Worm (Caenorhabditis elegans) whole organism, L3 larva: ENCODE results near the gene C33A12.3.
A peak's percentile ranks its signal among the peaks of the same experiment; 100 is the strongest.

Experiments used
- R02D3.7 ChIP-seq: fragments of 150-350 bp; optimal IDR thresholded peaks from 2 replicates; lab custom pipeline; 2014; ENCODE audit warnings: missing biosample characterization, missing genetic modification characterization
- ZK546.5 ChIP-seq: sonication (generic microtip); optimal IDR thresholded peaks from 2 replicates; lab custom pipeline; 2017; ENCODE audit warnings: missing biosample characterization, missing genetic modification characterization
- aly-2 ChIP-seq: fragments of 150-350 bp; optimal IDR thresholded peaks from 2 replicates; lab custom pipeline; 2014; ENCODE audit warnings: missing biosample characterization, missing genetic modification characterization
- ama-1 ChIP-seq: fragments of 150-350 bp; optimal IDR thresholded peaks from 2 replicates; lab custom pipeline; 2018
- ceh-16 ChIP-seq: sonication (generic microtip); optimal IDR thresholded peaks from 2 replicates; lab custom pipeline; 2017; ENCODE audit warnings: missing biosample characterization, missing genetic modification characterization
- ceh-28 ChIP-seq: fragments of 150-350 bp; optimal IDR thresholded peaks from 2 replicates; lab custom pipeline; 2014; ENCODE audit warnings: missing biosample characterization, missing genetic modification reagents, missing genetic modification characterization
- ceh-82 ChIP-seq: fragments of 150-350 bp; optimal IDR thresholded peaks from 2 replicates; lab custom pipeline; 2014; ENCODE audit warnings: missing biosample characterization, missing genetic modification characterization
- ceh-9 ChIP-seq: sonication (generic microtip); optimal IDR thresholded peaks from 2 replicates; lab custom pipeline; 2018; ENCODE audit warnings: missing biosample characterization, missing genetic modification characterization
- daf-12 ChIP-seq: fragments of 150-350 bp; optimal IDR thresholded peaks from 2 replicates; lab custom pipeline; 2014; ENCODE audit warnings: missing biosample characterization, missing genetic modification reagents, missing genetic modification characterization
- egl-27 ChIP-seq: sonication (generic microtip); optimal IDR thresholded peaks from 4 replicates; lab custom pipeline; 2017; ENCODE audit warnings: missing biosample characterization, missing genetic modification reagents, missing genetic modification characterization
- egl-5 ChIP-seq: fragments of 150-350 bp; optimal IDR thresholded peaks from 2 replicates; lab custom pipeline; 2017; ENCODE audit warnings: missing biosample characterization, missing genetic modification reagents, missing genetic modification characterization, inconsistent platforms
- elt-1 ChIP-seq: fragments of 150-350 bp; optimal IDR thresholded peaks from 2 replicates; lab custom pipeline; 2014; ENCODE audit warnings: missing biosample characterization, missing genetic modification characterization
- elt-2 ChIP-seq: sonication (generic microtip); optimal IDR thresholded peaks from 2 replicates; lab custom pipeline; 2016; ENCODE audit warnings: missing genetic modification reagents, mild to moderate bottlenecking, missing genetic modification characterization, missing compliant biosample characterization
- elt-3 ChIP-seq, 3 experiments: fragments of 150-350 bp in 1 of 3; sonication (generic microtip) in 2 of 3; optimal IDR thresholded peaks; 2 replicates in 2 of 3; 4 replicates in 1 of 3; lab custom pipeline; 2014 to 2017; ENCODE audit warnings: missing biosample characterization in 3 of 3, missing genetic modification characterization in 3 of 3
- fkh-10 ChIP-seq: sonication (generic microtip); optimal IDR thresholded peaks from 2 replicates; lab custom pipeline; 2017; ENCODE audit warnings: missing biosample characterization, missing genetic modification reagents, missing genetic modification characterization
- fkh-2 ChIP-seq: fragments of 150-350 bp; optimal IDR thresholded peaks from 2 replicates; lab custom pipeline; 2014; ENCODE audit warnings: missing biosample characterization, missing genetic modification reagents, missing genetic modification characterization
- fos-1 ChIP-seq: fragments of 150-350 bp; optimal IDR thresholded peaks from 2 replicates; lab custom pipeline; 2014; ENCODE audit warnings: missing biosample characterization, missing genetic modification characterization
- hmg-11 ChIP-seq: sonication (generic microtip); optimal IDR thresholded peaks from 2 replicates; lab custom pipeline; 2016; ENCODE audit warnings: missing genetic modification characterization, missing compliant biosample characterization
- jun-1 ChIP-seq: fragments of 150-350 bp; optimal IDR thresholded peaks from 2 replicates; lab custom pipeline; 2014; ENCODE audit warnings: missing biosample characterization, missing genetic modification reagents, missing genetic modification characterization
- lin-15B ChIP-seq: fragments of 150-350 bp; optimal IDR thresholded peaks from 2 replicates; lab custom pipeline; 2014; ENCODE audit warnings: missing biosample characterization, missing genetic modification characterization
- lin-39 ChIP-seq: fragments of 150-350 bp; optimal IDR thresholded peaks from 2 replicates; lab custom pipeline; 2018; ENCODE audit warnings: missing biosample characterization, missing genetic modification reagents, missing genetic modification characterization
- lsy-12 ChIP-seq: sonication (generic microtip); optimal IDR thresholded peaks from 2 replicates; lab custom pipeline; 2016; ENCODE audit warnings: mild to moderate bottlenecking, missing genetic modification characterization, missing compliant biosample characterization
- mdl-1 ChIP-seq: fragments of 150-350 bp; optimal IDR thresholded peaks from 2 replicates; lab custom pipeline; 2014; ENCODE audit warnings: missing biosample characterization, missing genetic modification characterization
- mml-1 ChIP-seq: fragments of 150-350 bp; sonication (generic microtip); optimal IDR thresholded peaks from 3 replicates; lab custom pipeline; 2014; ENCODE audit warnings: missing biosample characterization, missing genetic modification characterization
- nfya-1 ChIP-seq: sonication (generic microtip); optimal IDR thresholded peaks from 2 replicates; lab custom pipeline; 2017; ENCODE audit warnings: missing genetic modification characterization, mild to moderate bottlenecking, missing compliant biosample characterization, antibody characterized with exemption, moderate library complexity; ENCODE audit not compliant: insufficient read depth
- nhr-11 ChIP-seq: fragments of 150-350 bp; optimal IDR thresholded peaks from 2 replicates; lab custom pipeline; 2014; ENCODE audit warnings: missing biosample characterization, missing genetic modification characterization
- nhr-12 ChIP-seq: fragments of 150-350 bp; optimal IDR thresholded peaks from 2 replicates; lab custom pipeline; 2014; ENCODE audit warnings: missing biosample characterization, missing genetic modification characterization
- nhr-23 ChIP-seq: fragments of 150-350 bp; optimal IDR thresholded peaks from 2 replicates; lab custom pipeline; 2014; ENCODE audit warnings: missing biosample characterization, missing genetic modification reagents, missing genetic modification characterization
- nhr-237 ChIP-seq: fragments of 150-350 bp; optimal IDR thresholded peaks from 2 replicates; lab custom pipeline; 2014; ENCODE audit warnings: missing biosample characterization, missing genetic modification characterization
- nhr-28 ChIP-seq: fragments of 150-350 bp; optimal IDR thresholded peaks from 2 replicates; lab custom pipeline; 2014; ENCODE audit warnings: missing biosample characterization, missing genetic modification characterization
- nhr-43 ChIP-seq: sonication (generic microtip); optimal IDR thresholded peaks from 2 replicates; lab custom pipeline; 2016; ENCODE audit warnings: mild to moderate bottlenecking, missing genetic modification characterization, missing compliant biosample characterization; ENCODE audit not compliant: poor library complexity, severe bottlenecking
- nhr-67 ChIP-seq: fragments of 150-350 bp; optimal IDR thresholded peaks from 2 replicates; lab custom pipeline; 2014; ENCODE audit warnings: missing biosample characterization, missing genetic modification characterization
- nhr-76 ChIP-seq: fragments of 150-350 bp; sonication (generic microtip); optimal IDR thresholded peaks from 5 replicates; lab custom pipeline; 2014; ENCODE audit warnings: missing biosample characterization, missing genetic modification characterization
- nhr-77 ChIP-seq: fragments of 150-350 bp; optimal IDR thresholded peaks from 2 replicates; lab custom pipeline; 2014; ENCODE audit warnings: missing biosample characterization, missing genetic modification characterization
- pha-4 ChIP-seq: fragments of 150-350 bp; optimal IDR thresholded peaks from 2 replicates; lab custom pipeline; 2014; ENCODE audit warnings: missing biosample characterization, missing genetic modification reagents, missing genetic modification characterization
- pqm-1 ChIP-seq: fragments of 150-350 bp; optimal IDR thresholded peaks from 2 replicates; lab custom pipeline; 2017; ENCODE audit warnings: missing biosample characterization, missing genetic modification characterization, inconsistent platforms
- sea-2 ChIP-seq: fragments of 150-350 bp; sonication (generic microtip); optimal IDR thresholded peaks from 4 replicates; lab custom pipeline; 2014; ENCODE audit warnings: missing biosample characterization, missing genetic modification reagents, missing genetic modification characterization
- skn-1 ChIP-seq: fragments of 150-350 bp; optimal IDR thresholded peaks from 2 replicates; lab custom pipeline; 2014; ENCODE audit warnings: missing biosample characterization, missing genetic modification characterization
- snpc-4 ChIP-seq: fragments of 150-350 bp; optimal IDR thresholded peaks from 2 replicates; lab custom pipeline; 2014; ENCODE audit warnings: missing biosample characterization, missing genetic modification characterization
- tbx-2 ChIP-seq: sonication (generic microtip); optimal IDR thresholded peaks from 2 replicates; lab custom pipeline; 2016; ENCODE audit warnings: mild to moderate bottlenecking, missing genetic modification characterization, missing compliant biosample characterization
- unc-39 ChIP-seq: sonication (generic microtip); optimal IDR thresholded peaks from 4 replicates; lab custom pipeline; 2017; ENCODE audit warnings: missing biosample characterization, missing genetic modification characterization
- unc-62 ChIP-seq: fragments of 150-350 bp; sonication (generic microtip); optimal IDR thresholded peaks from 4 replicates; lab custom pipeline; 2014; ENCODE audit warnings: missing biosample characterization, missing genetic modification reagents, missing genetic modification characterization
- zag-1 ChIP-seq: fragments of 150-350 bp; optimal IDR thresholded peaks from 2 replicates; lab custom pipeline; 2014; ENCODE audit warnings: missing biosample characterization, missing genetic modification characterization
- ztf-4 ChIP-seq: fragments of 150-350 bp; optimal IDR thresholded peaks from 2 replicates; lab custom pipeline; 2014; ENCODE audit warnings: missing biosample characterization, missing genetic modification characterization

C33A12.3 gene

DNA sequence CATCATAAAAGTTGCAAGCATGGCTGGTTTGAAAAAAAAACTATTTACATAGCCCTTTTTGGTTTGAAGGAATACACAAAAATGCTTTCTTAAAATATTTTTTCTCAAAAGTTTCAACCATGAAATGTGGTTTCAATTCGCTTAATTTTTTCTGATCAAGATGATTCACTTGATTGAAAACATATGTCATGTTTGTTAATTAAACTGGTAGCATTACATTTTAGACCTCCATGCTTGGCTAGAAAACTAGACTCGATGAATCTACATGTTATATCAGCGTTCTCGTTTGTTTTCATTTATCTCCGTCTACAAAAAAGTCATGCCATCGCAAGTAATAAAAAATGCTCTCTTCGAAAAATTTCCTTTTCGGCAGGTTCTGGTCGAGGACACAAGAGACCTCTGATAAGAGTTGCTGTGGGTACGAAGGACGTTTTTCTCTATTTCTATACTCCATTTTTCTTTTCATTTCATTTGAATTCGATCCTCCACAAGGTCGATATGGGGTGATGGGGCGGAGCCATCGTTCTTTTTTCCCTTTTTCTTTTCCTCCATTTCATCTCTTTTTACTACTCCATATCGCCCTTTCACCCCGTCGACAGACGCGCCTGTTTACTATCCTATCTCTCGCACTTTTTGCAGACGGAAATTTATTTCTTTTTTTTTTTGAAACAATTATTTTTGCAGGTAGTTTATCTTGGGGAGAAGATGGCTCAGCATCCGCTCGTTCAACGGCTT lies 13.0 kb upstream of the C33A12.3 start, which contains the start of gene elo-1:
Gene elo-1 (plus strand): TSS at position 685 of the 735 bp plus-strand sequence.
- TF ChIP-seq jun-1 (peak; percentile 53), nhr-237 (tag; lab: Kevin White, UChicago) (no peak), tbx-2 (tag; lab: Kevin White, UChicago) (no peak), pha-4 (peak; percentile 27), elt-1 (tag; lab: Kevin White, UChicago) (no peak), unc-39 (tag; lab: Kevin White, UChicago) (no peak), nhr-28 (tag; lab: Kevin White, UChicago) (no peak), daf-12 (tag; lab: Kevin White, UChicago) (no peak), ceh-16 (tag; lab: Kevin White, UChicago) (no peak), nfya-1 (tag; lab: Kevin White, UChicago) (peak; percentile 29), skn-1 (tag; lab: Kevin White, UChicago) (no peak), zag-1 (no peak), elt-3 (tag; optimal IDR thresholded peaks at IDR 0.05; lab: Kevin White, UChicago) (no peak), nhr-43 (tag; lab: Kevin White, UChicago) (no peak), nhr-76 (tag; lab: Kevin White, UChicago) (no peak), unc-62 (GFP tag; lab: Kevin White, UChicago) (no peak), lsy-12 (tag; lab: Kevin White, UChicago) (no peak), ztf-4 (tag; lab: Kevin White, UChicago) (no peak), fos-1 (peak; percentile 19), ceh-9 (tag; lab: Kevin White, UChicago) (no peak), ceh-28 (tag; lab: Kevin White, UChicago) (no peak), sea-2 (no peak), mml-1 (tag; lab: Kevin White, UChicago) (no peak), snpc-4 (tag; lab: Kevin White, UChicago) (no peak), egl-27 (tag; lab: Kevin White, UChicago) (peak; percentile 30), fkh-2 (tag; lab: Kevin White, UChicago) (no peak), R02D3.7 (tag; lab: Kevin White, UChicago) (no peak), mdl-1 (tag; lab: Kevin White, UChicago) (no peak), pqm-1 (tag; lab: Kevin White, UChicago) (peak; percentile 82), nhr-77 (tag; lab: Kevin White, UChicago) (no peak), nhr-67 (tag; lab: Kevin White, UChicago) (no peak), ama-1 (no peak), elt-2 (peak; percentile 95), aly-2 (no peak), fkh-10 (GFP tag; lab: Kevin White, UChicago) (no peak), nhr-12 (no peak)

DNA sequence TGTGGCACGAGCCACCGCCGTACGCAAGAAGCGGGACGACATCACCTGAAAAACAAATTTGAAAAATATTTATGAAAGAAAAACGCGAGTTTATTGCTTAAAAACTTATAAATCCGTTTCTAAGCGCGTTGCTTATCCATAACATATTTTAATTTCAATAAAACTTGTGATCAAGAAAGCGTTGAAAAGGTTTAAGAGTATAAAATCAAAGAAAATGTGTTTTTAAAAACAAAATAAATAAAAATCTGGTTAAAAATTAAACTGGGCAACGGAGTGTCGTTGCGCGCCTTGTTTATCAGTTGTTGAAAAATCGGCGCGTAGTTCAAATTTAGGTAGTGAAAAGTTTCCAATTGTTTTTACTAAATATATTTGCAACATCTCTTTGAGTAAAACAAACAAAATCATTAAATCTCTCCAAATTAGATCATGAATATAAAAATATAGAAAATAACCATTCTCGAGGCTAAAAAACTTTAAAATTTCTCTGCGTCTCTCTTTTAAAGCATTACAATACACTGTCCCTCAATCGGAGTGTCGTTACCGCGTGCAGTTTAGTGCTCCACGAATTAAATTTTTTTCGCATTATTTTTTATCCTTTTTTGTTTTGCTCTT lies 12.2 kb upstream of the C33A12.3 start, which contains the start of gene ndua-5:
Gene ndua-5 (minus strand): TSS at position 51 of the 612 bp plus-strand sequence.
- no peak for TF ChIP-seq daf-12 (tag; lab: Kevin White, UChicago)
- TF ChIP-seq zag-1: no peak
- TF ChIP-seq jun-1: no peak
- TF ChIP-seq ceh-9 (tag; lab: Kevin White, UChicago): no peak
- TF ChIP-seq ama-1: no peak
- TF ChIP-seq lin-39 (tag; lab: Kevin White, UChicago): no peak
- peak; percentile 7 for TF ChIP-seq snpc-4 (tag; lab: Kevin White, UChicago)
- no peak for TF ChIP-seq nhr-43 (tag; lab: Kevin White, UChicago)
- no peak for TF ChIP-seq R02D3.7 (tag; lab: Kevin White, UChicago)
- TF ChIP-seq elt-3 (tag; optimal IDR thresholded peaks at IDR 0.05; lab: Kevin White, UChicago): no peak
- TF ChIP-seq pqm-1 (tag; lab: Kevin White, UChicago): no peak
- no peak for TF ChIP-seq fos-1
- TF ChIP-seq ZK546.5 (tag; lab: Kevin White, UChicago): no peak
- TF ChIP-seq fkh-2 (tag; lab: Kevin White, UChicago): no peak
- TF ChIP-seq fkh-10 (GFP tag; lab: Kevin White, UChicago): no peak
- peak; percentile 64 for TF ChIP-seq pha-4
- peak; percentile 12 for TF ChIP-seq nhr-23 (tag; lab: Kevin White, UChicago)
- TF ChIP-seq nhr-76 (tag; lab: Kevin White, UChicago): no peak
- TF ChIP-seq lin-15B (tag; lab: Kevin White, UChicago): peak; percentile 59
- no peak for TF ChIP-seq aly-2
- no peak for TF ChIP-seq nhr-11 (tag; lab: Kevin White, UChicago)
- TF ChIP-seq mml-1 (tag; lab: Kevin White, UChicago): no peak
- no peak for TF ChIP-seq elt-2
- TF ChIP-seq unc-39 (tag; lab: Kevin White, UChicago): no peak
- TF ChIP-seq ceh-82 (tag; lab: Kevin White, UChicago): no peak
- no peak for TF ChIP-seq egl-27 (tag; lab: Kevin White, UChicago)
- TF ChIP-seq egl-5 (tag; lab: Kevin White, UChicago): peak; percentile 23
- TF ChIP-seq unc-62 (GFP tag; lab: Kevin White, UChicago): no peak
- TF ChIP-seq nhr-28 (tag; lab: Kevin White, UChicago): no peak
- no peak for TF ChIP-seq skn-1 (tag; lab: Kevin White, UChicago)
- peak; percentile 32 for TF ChIP-seq hmg-11
- peak; percentile 55 for TF ChIP-seq nfya-1 (tag; lab: Kevin White, UChicago)
- no peak for TF ChIP-seq ztf-4 (tag; lab: Kevin White, UChicago)
